Fruit fly (Drosophila melanogaster) whole organism, adult: ENCODE results near the gene CG14610.

ENCODE experiments used
- CG11617 ChIP-seq: fragments of 200-800 bp; sonication (Bioruptor generic); optimal IDR thresholded peaks from 2 replicates; lab custom pipeline; 2017; ENCODE audit warnings: mild to moderate bottlenecking, missing biosample characterization, missing genetic modification reagents, missing genetic modification characterization
- CG12768 ChIP-seq: fragments of 200-800 bp; sonication (Bioruptor generic); optimal IDR thresholded peaks from 2 replicates; lab custom pipeline; 2017; ENCODE audit warnings: missing biosample characterization, missing genetic modification characterization, mild to moderate bottlenecking, moderate library complexity, missing genetic modification reagents
- CG5204 ChIP-seq: fragments of 200-800 bp; sonication (Bioruptor generic); optimal IDR thresholded peaks from 2 replicates; lab custom pipeline; 2016; ENCODE audit warnings: missing biosample characterization, missing genetic modification characterization
- CG7045 ChIP-seq: fragments of 200-800 bp; sonication (Bioruptor generic); optimal IDR thresholded peaks from 2 replicates; lab custom pipeline; 2017; ENCODE audit warnings: missing biosample characterization, mild to moderate bottlenecking, missing genetic modification characterization
- Clk ChIP-seq: fragments of 200-800 bp; sonication (Bioruptor generic); optimal IDR thresholded peaks from 2 replicates; lab custom pipeline; 2017; ENCODE audit warnings: missing biosample characterization, missing genetic modification characterization
- Crg-1 ChIP-seq: fragments of 200-800 bp; sonication (Bioruptor generic); optimal IDR thresholded peaks from 2 replicates; lab custom pipeline; 2016; ENCODE audit warnings: missing biosample characterization, missing genetic modification characterization
- bab1 ChIP-seq: fragments of 200-800 bp; sonication (Bioruptor generic); optimal IDR thresholded peaks from 3 replicates; lab custom pipeline; 2019; ENCODE audit warnings: missing biosample characterization, mild to moderate bottlenecking, missing genetic modification characterization, moderate library complexity
- cic ChIP-seq: fragments of 200-800 bp; sonication (Bioruptor generic); optimal IDR thresholded peaks from 2 replicates; lab custom pipeline; 2017; ENCODE audit warnings: missing biosample characterization, mild to moderate bottlenecking, missing genetic modification characterization, moderate library complexity
- kay ChIP-seq: fragments of 200-800 bp; sonication (Bioruptor generic); peaks from one replicate; lab custom pipeline; 2016; ENCODE audit warnings: missing biosample characterization, missing genetic modification characterization, borderline replicate concordance
- tj ChIP-seq: fragments of 200-800 bp; sonication (Bioruptor generic); optimal IDR thresholded peaks from 3 replicates; lab custom pipeline; 2017; ENCODE audit warnings: missing biosample characterization, mild to moderate bottlenecking, missing genetic modification characterization, moderate library complexity

DNA sequence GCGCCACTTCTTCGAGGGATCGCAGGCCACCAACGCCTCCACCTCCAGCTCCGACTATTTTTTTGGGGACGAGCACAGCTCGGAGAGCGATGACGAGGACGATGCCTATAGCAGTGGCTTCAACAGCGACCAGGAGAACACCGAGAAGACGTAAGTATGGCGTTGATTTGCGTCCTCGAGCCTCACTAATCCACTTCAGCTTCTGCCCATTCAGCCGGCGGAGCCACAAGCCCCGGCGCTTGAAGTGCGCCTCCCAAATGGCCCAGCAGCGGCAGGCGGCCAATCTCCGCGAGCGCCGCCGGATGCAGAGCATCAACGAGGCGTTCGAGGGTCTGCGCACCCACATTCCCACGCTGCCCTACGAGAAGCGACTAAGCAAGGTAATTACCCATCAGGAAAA is 6.9 kb downstream of the CG14610 start:
- no peak for TF ChIP-seq CG5204 (GFP tag; lab: Kevin White, UChicago)
- TF ChIP-seq Crg-1 = no peak
- TF ChIP-seq CG7045 (GFP tag; lab: Kevin White, UChicago) = no peak
- TF ChIP-seq CG12768 (GFP tag; lab: Kevin White, UChicago) = no peak
- no peak for TF ChIP-seq bab1 (GFP tag; lab: Kevin White, UChicago)
- no peak for TF ChIP-seq cic (GFP tag; lab: Kevin White, UChicago)
- no peak for TF ChIP-seq kay (GFP tag; lab: Kevin White, UChicago)
- TF ChIP-seq tj (GFP tag; lab: Kevin White, UChicago) = no peak
- no peak for TF ChIP-seq CG11617 (GFP tag; lab: Kevin White, UChicago)
- TF ChIP-seq Clk (GFP tag; lab: Kevin White, UChicago) = no peak
